Fruit fly (Drosophila melanogaster) whole organism, embryonic: ENCODE results near the gene Prm.

ENCODE experiments used
- B-H1 ChIP-seq: fragments of 200-800 bp; sonication (Bioruptor generic); IDR thresholded peaks from 3 replicates; pipeline ENCODE4 v1.3.6; 2022; ENCODE audit warnings: missing biosample characterization, missing genetic modification characterization
- Bteb2 ChIP-seq: fragments of 200-800 bp; sonication (Bioruptor generic); optimal IDR thresholded peaks from 2 replicates; lab custom pipeline; 2016; ENCODE audit warnings: missing biosample characterization, missing genetic modification characterization
- C15 ChIP-seq: fragments of 200-800 bp; sonication (Bioruptor generic); IDR thresholded peaks from 3 replicates; pipeline ENCODE4 v1.3.6; 2022; ENCODE audit warnings: missing biosample characterization, missing genetic modification characterization
- CG10543 ChIP-seq: fragments of 200-800 bp; sonication (Bioruptor generic); optimal IDR thresholded peaks from 3 replicates; lab custom pipeline; 2017; ENCODE audit warnings: missing biosample characterization, mild to moderate bottlenecking, missing genetic modification characterization, moderate library complexity
- CG1233 ChIP-seq: fragments of 200-800 bp; sonication (Bioruptor generic); optimal IDR thresholded peaks from 4 replicates; lab custom pipeline; 2018; ENCODE audit warnings: missing biosample characterization, mild to moderate bottlenecking, missing genetic modification characterization
- CG12769 ChIP-seq: fragments of 200-800 bp; sonication (Bioruptor generic); optimal IDR thresholded peaks from 2 replicates; lab custom pipeline; 2019; ENCODE audit warnings: missing biosample characterization, mild to moderate bottlenecking, missing genetic modification characterization, moderate library complexity
- CG15514 ChIP-seq: fragments of 200-800 bp; sonication (Bioruptor generic); optimal IDR thresholded peaks from 3 replicates; lab custom pipeline; 2017; ENCODE audit warnings: missing biosample characterization, missing genetic modification characterization, mild to moderate bottlenecking, moderate library complexity, missing genetic modification reagents
- CG17912 ChIP-seq: fragments of 200-800 bp; sonication (Bioruptor generic); optimal IDR thresholded peaks from 2 replicates; lab custom pipeline; 2018; ENCODE audit warnings: missing biosample characterization, mild to moderate bottlenecking, missing genetic modification characterization
- CG18476 ChIP-seq: fragments of 200-800 bp; sonication (Bioruptor generic); optimal IDR thresholded peaks from 2 replicates; lab custom pipeline; 2016; ENCODE audit warnings: missing biosample characterization, mild to moderate bottlenecking, missing genetic modification characterization
- CG2678 ChIP-seq: fragments of 200-800 bp; sonication (Bioruptor generic); optimal IDR thresholded peaks from 3 replicates; lab custom pipeline; 2019; ENCODE audit warnings: missing biosample characterization, mild to moderate bottlenecking, missing genetic modification characterization, moderate library complexity
- CG8290 ChIP-seq, 3 experiments: fragments of 200-800 bp; sonication (Bioruptor generic); optimal IDR thresholded peaks; 2 replicates each; lab custom pipeline; 2016 to 2019; ENCODE audit warnings: missing biosample characterization in 3 of 3, missing genetic modification characterization in 3 of 3, mild to moderate bottlenecking in 2 of 3, moderate library complexity in 1 of 3
- CG9817 ChIP-seq: fragments of 200-800 bp; sonication (Bioruptor generic); optimal IDR thresholded peaks from 2 replicates; lab custom pipeline; 2018; ENCODE audit warnings: missing biosample characterization, mild to moderate bottlenecking, missing genetic modification characterization, moderate library complexity
- Dbx ChIP-seq: fragments of 200-800 bp; sonication (Bioruptor generic); IDR thresholded peaks from 3 replicates; pipeline ENCODE4 v1.3.6; 2022; ENCODE audit warnings: missing biosample characterization, missing genetic modification characterization
- Ets65A ChIP-seq: fragments of 200-800 bp; sonication (Bioruptor generic); peaks from one replicate; lab custom pipeline; 2016; ENCODE audit warnings: missing biosample characterization, missing genetic modification characterization
- Hmr ChIP-seq: fragments of 200-800 bp; sonication (Bioruptor generic); optimal IDR thresholded peaks from 3 replicates; lab custom pipeline; 2017; ENCODE audit warnings: mild to moderate bottlenecking, missing biosample characterization, missing genetic modification reagents, missing genetic modification characterization
- Med ChIP-seq: fragments of 200-800 bp; sonication (Bioruptor generic); peaks from one replicate; lab custom pipeline; 2016; ENCODE audit warnings: missing biosample characterization, missing genetic modification characterization, mild to moderate bottlenecking, inconsistent platforms, moderate library complexity
- NC2α ChIP-seq: fragments of 200-800 bp; sonication (Bioruptor generic); optimal IDR thresholded peaks from 2 replicates; lab custom pipeline; 2016; ENCODE audit warnings: missing biosample characterization, missing genetic modification characterization
- NFAT ChIP-seq: fragments of 200-800 bp; sonication (Bioruptor generic); IDR thresholded peaks from 2 replicates; pipeline ENCODE4 v1.3.6; 2022; ENCODE audit warnings: missing biosample characterization, missing genetic modification characterization
- Opbp ChIP-seq: fragments of 200-800 bp; sonication (Bioruptor generic); IDR thresholded peaks from 3 replicates; pipeline ENCODE4 v1.3.6; 2022; ENCODE audit warnings: missing biosample characterization, missing genetic modification characterization; ENCODE audit not compliant: partially characterized antibody
- Pdp1 ChIP-seq, 2 experiments: fragments of 200-800 bp; sonication (Bioruptor generic); optimal IDR thresholded peaks; 3 replicates each; lab custom pipeline; 2016; ENCODE audit warnings: missing biosample characterization in 2 of 2, missing genetic modification characterization in 2 of 2, mild to moderate bottlenecking in 1 of 2, moderate library complexity in 1 of 2
- Rfx ChIP-seq: fragments of 200-800 bp; sonication (Bioruptor generic); IDR thresholded peaks from 2 replicates; pipeline ENCODE4 v1.3.6; 2022; ENCODE audit warnings: missing biosample characterization, missing genetic modification characterization
- Vsx1 ChIP-seq: fragments of 200-800 bp; sonication (Bioruptor generic); optimal IDR thresholded peaks from 2 replicates; lab custom pipeline; 2017; ENCODE audit warnings: missing biosample characterization, mild to moderate bottlenecking, missing genetic modification characterization, missing genetic modification reagents
- abd-A ChIP-seq: fragments of 200-800 bp; sonication (Bioruptor generic); optimal IDR thresholded peaks from 3 replicates; lab custom pipeline; 2019; ENCODE audit warnings: missing biosample characterization, mild to moderate bottlenecking, missing genetic modification characterization, moderate library complexity
- bcd ChIP-seq: fragments of 200-800 bp; sonication (Bioruptor generic); optimal IDR thresholded peaks from 2 replicates; lab custom pipeline; 2017; ENCODE audit warnings: missing biosample characterization, mild to moderate bottlenecking, missing genetic modification characterization
- bsh ChIP-seq, 2 experiments: fragments of 200-800 bp; sonication (Bioruptor generic); optimal IDR thresholded peaks; 2 replicates each; lab custom pipeline; 2017 to 2018; ENCODE audit warnings: mild to moderate bottlenecking in 2 of 2, missing biosample characterization in 2 of 2, missing genetic modification characterization in 2 of 2, moderate library complexity in 1 of 2
- chinmo ChIP-seq: fragments of 200-800 bp; sonication (Bioruptor generic); IDR thresholded peaks from 4 replicates; pipeline ENCODE4 v1.3.6; 2022; ENCODE audit warnings: missing biosample characterization, missing genetic modification characterization; ENCODE audit not compliant: partially characterized antibody
- crol ChIP-seq: fragments of 200-800 bp; sonication (Bioruptor generic); IDR thresholded peaks from 2 replicates; pipeline ENCODE4 v1.3.6; 2022; ENCODE audit warnings: missing biosample characterization, missing genetic modification characterization
- cwo ChIP-seq: fragments of 200-800 bp; sonication (Bioruptor generic); optimal IDR thresholded peaks from 3 replicates; lab custom pipeline; 2017; ENCODE audit warnings: missing biosample characterization, missing genetic modification characterization, mild to moderate bottlenecking, moderate library complexity, missing genetic modification reagents
- danr ChIP-seq: fragments of 200-800 bp; sonication (Bioruptor generic); IDR thresholded peaks from 2 replicates; pipeline ENCODE4 v1.3.6; 2022; ENCODE audit warnings: missing biosample characterization, missing genetic modification characterization
- dmrt99B ChIP-seq: fragments of 200-800 bp; sonication (Bioruptor generic); optimal IDR thresholded peaks from 2 replicates; lab custom pipeline; 2018; ENCODE audit warnings: missing biosample characterization, mild to moderate bottlenecking, missing genetic modification characterization, moderate library complexity
- fd102C ChIP-seq: fragments of 200-800 bp; sonication (Bioruptor generic); optimal IDR thresholded peaks from 2 replicates; lab custom pipeline; 2018; ENCODE audit warnings: missing biosample characterization, mild to moderate bottlenecking, missing genetic modification characterization, moderate library complexity
- lab ChIP-seq: fragments of 200-800 bp; sonication (Bioruptor generic); optimal IDR thresholded peaks from 3 replicates; lab custom pipeline; 2017; ENCODE audit warnings: missing biosample characterization, missing genetic modification characterization, mild to moderate bottlenecking, moderate library complexity, missing genetic modification reagents
- nom ChIP-seq: fragments of 200-800 bp; sonication (Bioruptor generic); optimal IDR thresholded peaks from 2 replicates; lab custom pipeline; 2017; ENCODE audit warnings: missing biosample characterization, missing genetic modification characterization, mild to moderate bottlenecking, moderate library complexity, missing genetic modification reagents
- oc ChIP-seq: fragments of 200-800 bp; sonication (Bioruptor generic); optimal IDR thresholded peaks from 2 replicates; lab custom pipeline; 2018; ENCODE audit warnings: missing biosample characterization, mild to moderate bottlenecking, missing genetic modification characterization, moderate library complexity
- sd ChIP-seq: fragments of 200-800 bp; sonication (Bioruptor generic); optimal IDR thresholded peaks from 3 replicates; lab custom pipeline; 2018; ENCODE audit warnings: missing biosample characterization, mild to moderate bottlenecking, missing genetic modification characterization, moderate library complexity
- sens ChIP-seq: fragments of 200-800 bp; sonication (Bioruptor generic); peaks from one replicate; lab custom pipeline; 2016; ENCODE audit warnings: missing biosample characterization, missing genetic modification characterization
- slbo ChIP-seq: fragments of 200-800 bp; sonication (Bioruptor generic); IDR thresholded peaks from 2 replicates; pipeline ENCODE4 v1.3.6; 2022; ENCODE audit warnings: missing biosample characterization, missing genetic modification characterization
- tgo ChIP-seq: fragments of 200-800 bp; sonication (Bioruptor generic); IDR thresholded peaks from 3 replicates; pipeline ENCODE4 v1.3.6; 2022; ENCODE audit warnings: missing biosample characterization, missing genetic modification characterization
- vnd ChIP-seq: fragments of 200-800 bp; sonication (Bioruptor generic); IDR thresholded peaks from 3 replicates; pipeline ENCODE4 v1.3.6; 2022; ENCODE audit warnings: missing biosample characterization, missing genetic modification characterization; ENCODE audit not compliant: partially characterized antibody
- vvl ChIP-seq: fragments of 200-800 bp; sonication (Bioruptor generic); IDR thresholded peaks from 2 replicates; pipeline ENCODE4 v1.3.6; 2022; ENCODE audit warnings: missing biosample characterization, missing genetic modification characterization
- yki ChIP-seq: fragments of >200 bp; optimal IDR thresholded peaks from 3 replicates; lab custom pipeline; 2018

Gene Prm

DNA sequence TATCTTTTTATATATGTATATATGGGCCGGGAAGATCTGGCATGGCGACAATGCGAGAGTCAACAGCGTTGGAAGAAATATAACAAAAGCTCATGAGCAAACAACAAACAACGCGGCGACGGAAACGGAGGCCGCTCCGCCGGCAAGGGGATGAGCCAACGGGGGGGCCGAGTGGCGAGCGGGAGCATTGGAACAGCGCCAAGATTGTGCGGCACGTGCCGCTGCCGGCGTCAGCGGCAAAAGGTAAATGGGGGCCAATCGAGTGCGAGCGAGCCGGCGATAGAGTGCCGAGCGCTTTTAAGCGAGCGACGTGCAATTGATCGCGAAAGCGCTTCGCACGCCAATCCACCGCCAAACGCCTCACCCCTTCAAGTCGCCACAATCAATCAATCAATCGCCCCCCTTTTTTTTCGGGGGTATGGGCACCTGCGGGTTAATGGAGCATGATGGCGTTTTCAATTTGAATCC, 48.6 kb downstream of the Prm start (continued):
- TF ChIP-seq fd102C (GFP tag; lab: Kevin White, UChicago) (no peak), B-H1 (GFP tag; lab: Robert Waterston, UW) (no peak; the same call in 2 of the 3 replicates), vnd (GFP tag; lab: Robert Waterston, UW) (0 out of 3 replicates have a peak, but pooled peaks have one; percentile 20), danr (GFP tag; lab: Robert Waterston, UW) (no peak)

DNA sequence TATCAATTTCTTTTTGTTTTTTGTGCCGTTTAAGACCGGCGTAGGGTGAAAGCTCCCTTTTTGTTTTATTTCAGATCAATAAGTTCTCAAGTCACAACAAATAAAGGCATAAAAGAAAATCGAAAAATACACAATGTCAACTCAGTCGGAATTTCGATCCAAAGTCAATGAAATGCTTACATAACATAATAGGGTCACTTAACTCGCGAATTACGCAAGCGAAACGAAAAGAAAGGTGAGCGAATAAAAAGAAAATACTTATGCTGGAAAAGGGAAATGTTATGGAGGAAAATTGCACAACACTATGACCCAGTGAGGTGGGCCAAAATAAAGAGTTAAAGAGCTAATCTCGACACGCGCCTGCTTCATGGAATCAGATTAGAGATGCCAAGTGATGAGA, 49.2 kb downstream of the Prm start:
- TF ChIP-seq yki (lab: Kevin White, UChicago) (no peak), Pdp1 (GFP tag; optimal IDR thresholded peaks at IDR 0.05; lab: Kevin White, UChicago) (peak in 1 of 2 experiments; percentile 87)

dm6 chr3L:8693558-8694502, 51.3 kb downstream of the Prm start:
- TF ChIP-seq C15 (GFP tag; lab: Robert Waterston, UW) (0 out of 3 replicates have a peak, but pooled peaks have one; percentile 33), CG2678 (tag; lab: Kevin White, UChicago) (peak; percentile 21), Hmr (peak; percentile 36), CG15514 (GFP tag; lab: Kevin White, UChicago) (peak; percentile 9), CG18476 (GFP tag; lab: Kevin White, UChicago) (no peak), cwo (peak; percentile 68), vnd (GFP tag; lab: Robert Waterston, UW) (no peak), slbo (GFP tag; lab: Robert Waterston, UW) (0 out of 2 replicates have a peak, but pooled peaks have one; percentile 3), CG1233 (GFP tag; lab: Kevin White, UChicago) (no peak), bcd (GFP tag; lab: Kevin White, UChicago) (peak; percentile 38), NC2α (GFP tag; lab: Kevin White, UChicago) (no peak), oc (tag; lab: Kevin White, UChicago) (peak; percentile 82), Opbp (no peak), Rfx (GFP tag; lab: Robert Waterston, UW) (peak; percentile 26; the same call in 1 of the 2 replicates), CG17912 (GFP tag; lab: Kevin White, UChicago) (no peak), crol (peak; percentile 71), dmrt99B (peak; percentile 16), fd102C (GFP tag; lab: Kevin White, UChicago) (no peak), Med (GFP tag; lab: Kevin White, UChicago) (peak; percentile 71), tgo (GFP tag; lab: Robert Waterston, UW) (no peak), NFAT (GFP tag; lab: Robert Waterston, UW) (0 out of 2 replicates have a peak, but pooled peaks have one; percentile 37), chinmo (GFP tag; lab: Robert Waterston, UW) (peak; percentile 88; the same call in 3 of the 4 replicates), nom (GFP tag; lab: Kevin White, UChicago) (no peak), Dbx (GFP tag; lab: Robert Waterston, UW) (0 out of 3 replicates have a peak, but pooled peaks have one; percentile 33), CG12769 (tag; lab: Kevin White, UChicago) (peak; percentile 33), CG10543 (GFP tag; lab: Kevin White, UChicago) (peak; percentile 61), bsh (GFP tag; optimal IDR thresholded peaks at IDR 0.05; lab: Kevin White, UChicago) (peak in 1 of 2 experiments; percentile 31), Vsx1 (peak; percentile 66), lab (GFP tag; lab: Kevin White, UChicago) (peak; percentile 0), abd-A (peak; percentile 6), CG9817 (peak; percentile 17), Bteb2 (GFP tag; lab: Kevin White, UChicago) (no peak), Ets65A (peak; percentile 35), CG8290 (GFP tag; optimal IDR thresholded peaks at IDR 0.05; lab: Kevin White, UChicago) (no peak), CG8290 (tag; optimal IDR thresholded peaks at IDR 0.05; lab: Kevin White, UChicago) (peak in 1 of 2 experiments; percentile 45), vvl (GFP tag; lab: Robert Waterston, UW) (0 out of 2 replicates have a peak, but pooled peaks have one; percentile 45), sd (tag; lab: Kevin White, UChicago) (peak; percentile 74), sens (peak; percentile 24)
